Fruit fly (Drosophila melanogaster) whole organism, larva: ENCODE data around the gene CG15892.
A peak's percentile ranks its signal among the peaks of the same experiment; 100 is the strongest.

ENCODE experiments used
- noc ChIP-seq: fragments of 200-800 bp; sonication (Bioruptor generic); optimal IDR thresholded peaks from 3 replicates; lab custom pipeline; 2019; ENCODE audit warnings: missing biosample characterization, mild to moderate bottlenecking, missing genetic modification characterization, moderate library complexity

Gene CG15892

dm6 chrX:6305317-6305716 lies 11.2 kb upstream of the CG15892 start:
- TF ChIP-seq noc (tag; lab: Kevin White, UChicago) = no peak

- TF ChIP-seq noc (tag; lab: Kevin White, UChicago) = no peak
Measured at dm6 chrX:6304203-6304602, 10.1 kb upstream of the CG15892 start.

dm6 chrX:6303675-6304074 lies 9.5 kb upstream of the CG15892 start, which contains the start of gene CG3823:
TSS of gene CG3823 (plus strand) at chrX:6303975.
- no peak for TF ChIP-seq noc (tag; lab: Kevin White, UChicago)

- no peak for TF ChIP-seq noc (tag; lab: Kevin White, UChicago)
Measured at dm6 chrX:6303196-6303595, 9.1 kb upstream of the CG15892 start.

dm6 chrX:6301052-6301451 lies 6.9 kb upstream of the CG15892 start, which contains the start of gene CG12219:
TSS of gene CG12219 (minus strand) at chrX:6301285.
- no peak for TF ChIP-seq noc (tag; lab: Kevin White, UChicago)

- no peak for TF ChIP-seq noc (tag; lab: Kevin White, UChicago)
Measured at dm6 chrX:6295129-6295539, 991 bp upstream of the CG15892 start, which contains the start of the genes CG15891 and CG3815. TSS of gene CG15891 (minus strand) at chrX:6295345. TSS of gene CG3815 (plus strand) at chrX:6295389.

dm6 chrX:6291083-6291699 lies 3.0 kb downstream of the CG15892 start, which contains the start of the genes Rpt4 and mldr:
TSS of gene Rpt4 (minus strand) at chrX:6291245.
TSS of gene mldr (plus strand) at chrX:6291303.
- no peak for TF ChIP-seq noc (tag; lab: Kevin White, UChicago)

- peak; percentile 54 for TF ChIP-seq noc (tag; lab: Kevin White, UChicago)
Measured at dm6 chrX:6287842-6288241, 6.3 kb downstream of the CG15892 start, which contains the start of the genes Top3beta and wuho. TSS of gene Top3beta (minus strand) at chrX:6287990. TSS of gene wuho (plus strand) at chrX:6288100.

- TF ChIP-seq noc (tag; lab: Kevin White, UChicago) = no peak
Measured at dm6 chrX:6283470-6283869, 10.7 kb downstream of the CG15892 start, which contains the start of gene CG11700. TSS of gene CG11700 (minus strand) at chrX:6283575.

dm6 chrX:6279629-6280073 lies 14.5 kb downstream of the CG15892 start, which contains the start of gene Ubi-p5E:
TSS of gene Ubi-p5E (minus strand) at chrX:6279647.
- no peak for TF ChIP-seq noc (tag; lab: Kevin White, UChicago)

- peak; percentile 15 for TF ChIP-seq noc (tag; lab: Kevin White, UChicago)
Measured at dm6 chrX:6278879-6279628, 15.1 kb downstream of the CG15892 start.

- TF ChIP-seq noc (tag; lab: Kevin White, UChicago) = peak; percentile 26
Measured at dm6 chrX:6276590-6276989, 17.6 kb downstream of the CG15892 start, which contains the start of gene CG3566. TSS of gene CG3566 (minus strand) at chrX:6276724.

- no peak for TF ChIP-seq noc (tag; lab: Kevin White, UChicago)
Measured at dm6 chrX:6267745-6268582, 26.2 kb downstream of the CG15892 start, which contains the start of gene Spt6. TSS of gene Spt6 (plus strand) at chrX:6267797.

dm6 chrX:6267187-6267711 lies 26.9 kb downstream of the CG15892 start, which contains the start of gene schlank:
TSS of gene schlank (minus strand) at chrX:6267228.
- TF ChIP-seq noc (tag; lab: Kevin White, UChicago) = no peak

dm6 chrX:6266092-6266491 lies 28.1 kb downstream of the CG15892 start:
- TF ChIP-seq noc (tag; lab: Kevin White, UChicago) = no peak
